Fruit fly (Drosophila melanogaster) whole organism, prepupa: Measurements from ENCODE around the gene Sfp33A4.

ENCODE experiments used
- CG10631 ChIP-seq: fragments of 200-800 bp; sonication (Bioruptor generic); optimal IDR thresholded peaks from 2 replicates; lab custom pipeline; 2016; ENCODE audit warnings: missing biosample characterization, missing genetic modification characterization
- CG11902 ChIP-seq: fragments of 200-800 bp; sonication (Bioruptor generic); optimal IDR thresholded peaks from 3 replicates; lab custom pipeline; 2016; ENCODE audit warnings: missing biosample characterization, missing genetic modification characterization
- CG15336 ChIP-seq: fragments of 200-800 bp; sonication (Bioruptor generic); IDR thresholded peaks from 2 replicates; pipeline ENCODE4 v1.3.6; 2022; ENCODE audit warnings: missing biosample characterization, missing genetic modification characterization
- CG16779 ChIP-seq: fragments of 200-800 bp; sonication (Bioruptor generic); optimal IDR thresholded peaks from 3 replicates; lab custom pipeline; 2017; ENCODE audit warnings: missing biosample characterization, mild to moderate bottlenecking, missing genetic modification characterization
- CG31627 ChIP-seq: fragments of 200-800 bp; sonication (Bioruptor generic); optimal IDR thresholded peaks from 3 replicates; lab custom pipeline; 2016; ENCODE audit warnings: missing biosample characterization, missing genetic modification characterization
- CG34406 ChIP-seq: fragments of 200-800 bp; sonication (Bioruptor generic); optimal IDR thresholded peaks from 3 replicates; lab custom pipeline; 2016; ENCODE audit warnings: missing biosample characterization, missing genetic modification characterization
- CG3919 ChIP-seq: fragments of 200-800 bp; sonication (Bioruptor generic); optimal IDR thresholded peaks from 3 replicates; lab custom pipeline; 2016; ENCODE audit warnings: missing biosample characterization, missing genetic modification characterization
- CG4318 ChIP-seq: fragments of 200-800 bp; sonication (Bioruptor generic); optimal IDR thresholded peaks from 3 replicates; lab custom pipeline; 2017; ENCODE audit warnings: missing biosample characterization, mild to moderate bottlenecking, missing genetic modification characterization
- CG6163 ChIP-seq: fragments of 200-800 bp; sonication (Bioruptor generic); IDR thresholded peaks from 3 replicates; pipeline ENCODE4 v1.3.6; 2022; ENCODE audit warnings: missing biosample characterization, missing genetic modification characterization
- CG6276 ChIP-seq: fragments of 200-800 bp; sonication (Bioruptor generic); optimal IDR thresholded peaks from 2 replicates; lab custom pipeline; 2017; ENCODE audit warnings: missing biosample characterization, mild to moderate bottlenecking, missing genetic modification characterization
- CG6792 ChIP-seq: fragments of 200-800 bp; sonication (Bioruptor generic); optimal IDR thresholded peaks from 3 replicates; lab custom pipeline; 2016; ENCODE audit warnings: missing biosample characterization, missing genetic modification characterization
- CG6808 ChIP-seq: fragments of 200-800 bp; sonication (Bioruptor generic); optimal IDR thresholded peaks from 3 replicates; lab custom pipeline; 2017; ENCODE audit warnings: missing biosample characterization, missing genetic modification characterization, mild to moderate bottlenecking, moderate library complexity, missing genetic modification reagents
- CG8319 ChIP-seq: fragments of 200-800 bp; sonication (Bioruptor generic); optimal IDR thresholded peaks from 3 replicates; lab custom pipeline; 2016; ENCODE audit warnings: missing biosample characterization, missing genetic modification characterization
- CG9139 ChIP-seq: fragments of 200-800 bp; sonication (Bioruptor generic); optimal IDR thresholded peaks from 3 replicates; lab custom pipeline; 2017; ENCODE audit warnings: missing biosample characterization, mild to moderate bottlenecking, missing genetic modification characterization
- Eip75B ChIP-seq: fragments of 200-800 bp; sonication (Bioruptor generic); optimal IDR thresholded peaks from 3 replicates; lab custom pipeline; 2016; ENCODE audit warnings: missing biosample characterization, missing genetic modification characterization
- Eip78C ChIP-seq: fragments of 200-800 bp; sonication (Bioruptor generic); peaks from one replicate; lab custom pipeline; 2016; ENCODE audit warnings: missing biosample characterization, missing genetic modification characterization
- Ets96B ChIP-seq: fragments of 200-800 bp; optimal IDR thresholded peaks from 2 replicates; lab custom pipeline; 2019; ENCODE audit warnings: missing biosample characterization, mild to moderate bottlenecking, missing genetic modification characterization, moderate library complexity
- Gug ChIP-seq: fragments of 200-800 bp; sonication (Bioruptor generic); IDR thresholded peaks from 2 replicates; pipeline ENCODE4 v1.3.6; 2022; ENCODE audit warnings: missing biosample characterization, missing genetic modification characterization
- Hr39 ChIP-seq: fragments of 200-800 bp; sonication (Bioruptor generic); optimal IDR thresholded peaks from 2 replicates; lab custom pipeline; 2016; ENCODE audit warnings: missing biosample characterization, missing genetic modification characterization
- Lpt ChIP-seq: fragments of 200-800 bp; sonication (Bioruptor generic); optimal IDR thresholded peaks from 3 replicates; lab custom pipeline; 2016; ENCODE audit warnings: missing biosample characterization, missing genetic modification characterization
- OdsH ChIP-seq: fragments of 200-800 bp; sonication (Bioruptor generic); optimal IDR thresholded peaks from 3 replicates; lab custom pipeline; 2016; ENCODE audit warnings: missing biosample characterization, missing genetic modification characterization
- Smox ChIP-seq: fragments of 200-800 bp; sonication (Bioruptor generic); optimal IDR thresholded peaks from 3 replicates; lab custom pipeline; 2016; ENCODE audit warnings: missing biosample characterization, missing genetic modification characterization
- Sox102F ChIP-seq: fragments of 200-800 bp; sonication (Bioruptor generic); optimal IDR thresholded peaks from 2 replicates; lab custom pipeline; 2016; ENCODE audit warnings: missing biosample characterization, mild to moderate bottlenecking, missing genetic modification characterization
- Sox14 ChIP-seq: fragments of 200-800 bp; sonication (Bioruptor generic); optimal IDR thresholded peaks from 3 replicates; lab custom pipeline; 2016; ENCODE audit warnings: missing biosample characterization, missing genetic modification characterization
- achi ChIP-seq: fragments of 200-800 bp; sonication (Bioruptor generic); optimal IDR thresholded peaks from 3 replicates; lab custom pipeline; 2016; ENCODE audit warnings: missing biosample characterization, missing genetic modification characterization
- acj6 ChIP-seq: fragments of 200-800 bp; sonication (Bioruptor generic); optimal IDR thresholded peaks from 3 replicates; lab custom pipeline; 2016; ENCODE audit warnings: missing biosample characterization, missing genetic modification characterization
- cyc ChIP-seq: fragments of 200-800 bp; sonication (Bioruptor generic); optimal IDR thresholded peaks from 3 replicates; lab custom pipeline; 2016; ENCODE audit warnings: missing biosample characterization, missing genetic modification characterization
- dac ChIP-seq: fragments of 200-800 bp; sonication (Bioruptor generic); optimal IDR thresholded peaks from 2 replicates; lab custom pipeline; 2017; ENCODE audit warnings: missing biosample characterization, mild to moderate bottlenecking, missing genetic modification characterization
- dsx ChIP-seq: fragments of 200-800 bp; optimal IDR thresholded peaks from 3 replicates; lab custom pipeline; 2019; ENCODE audit warnings: missing biosample characterization, mild to moderate bottlenecking, missing genetic modification characterization, moderate library complexity; ENCODE audit not compliant: poor library complexity, severe bottlenecking
- eg ChIP-seq: fragments of 200-800 bp; sonication (Bioruptor generic); IDR thresholded peaks from 3 replicates; pipeline ENCODE4 v1.3.6; 2022; ENCODE audit warnings: missing biosample characterization, missing genetic modification characterization
- esn ChIP-seq: fragments of 200-800 bp; sonication (Bioruptor generic); optimal IDR thresholded peaks from 2 replicates; lab custom pipeline; 2016; ENCODE audit warnings: missing biosample characterization, mild to moderate bottlenecking, missing genetic modification characterization, moderate library complexity
- fd85E ChIP-seq: fragments of 200-800 bp; sonication (Bioruptor generic); optimal IDR thresholded peaks from 3 replicates; lab custom pipeline; 2016; ENCODE audit warnings: missing biosample characterization, missing genetic modification characterization
- spab ChIP-seq: fragments of 200-800 bp; sonication (Bioruptor generic); optimal IDR thresholded peaks from 2 replicates; lab custom pipeline; 2017; ENCODE audit warnings: missing biosample characterization, mild to moderate bottlenecking, missing genetic modification characterization, missing genetic modification reagents
- svp ChIP-seq: fragments of 200-800 bp; sonication (Bioruptor generic); peaks from one replicate; lab custom pipeline; 2016; ENCODE audit warnings: missing biosample characterization, missing genetic modification characterization
- topi ChIP-seq: fragments of 200-800 bp; sonication (Bioruptor generic); optimal IDR thresholded peaks from 3 replicates; lab custom pipeline; 2016; ENCODE audit warnings: missing biosample characterization, missing genetic modification characterization
- vri ChIP-seq: fragments of 200-800 bp; sonication (Bioruptor generic); optimal IDR thresholded peaks from 3 replicates; lab custom pipeline; 2016; ENCODE audit warnings: missing biosample characterization, mild to moderate bottlenecking, missing genetic modification characterization

Gene Sfp33A4

DNA sequence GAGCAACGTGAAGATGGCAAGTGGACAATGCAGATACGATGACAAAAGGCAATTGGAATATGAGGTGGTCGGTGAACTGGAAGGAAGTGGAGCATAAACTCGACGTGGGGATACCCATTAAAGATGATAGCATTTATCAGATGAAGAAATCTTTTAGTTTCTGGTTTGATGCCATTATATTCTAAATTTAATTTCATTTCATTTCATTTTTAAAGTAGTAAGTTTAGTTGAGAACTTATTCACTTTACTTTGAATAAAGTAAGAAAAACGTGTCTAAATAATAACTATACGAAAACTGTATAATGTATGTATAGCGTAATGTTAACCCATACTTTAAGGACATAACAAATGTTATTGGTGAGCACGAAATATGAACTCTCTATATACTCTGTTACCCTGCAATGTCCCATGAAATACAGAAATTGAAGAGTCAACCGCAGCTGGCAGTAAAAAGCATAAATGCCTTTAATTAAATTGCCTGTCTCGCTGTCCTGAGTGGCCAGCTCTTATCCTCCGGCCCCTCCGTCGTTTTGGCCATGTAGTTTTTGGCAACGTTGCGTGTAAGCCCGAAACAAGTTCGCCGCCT is 33.9 kb downstream of the Sfp33A4 start (continued):
- TF ChIP-seq Sox14 (GFP tag; lab: Kevin White, UChicago) (peak; percentile 45), CG4318 (GFP tag; lab: Kevin White, UChicago) (no peak), CG10631 (peak; percentile 32), achi (GFP tag; lab: Kevin White, UChicago) (peak; percentile 52), Hr39 (GFP tag; lab: Kevin White, UChicago) (peak; percentile 51), spab (GFP tag; lab: Kevin White, UChicago) (peak; percentile 41), OdsH (GFP tag; lab: Kevin White, UChicago) (peak; percentile 49), svp (GFP tag; lab: Kevin White, UChicago) (peak; percentile 83), CG3919 (GFP tag; lab: Kevin White, UChicago) (peak; percentile 59), topi (GFP tag; lab: Kevin White, UChicago) (peak; percentile 74), CG16779 (tag; lab: Kevin White, UChicago) (no peak), Smox (GFP tag; lab: Kevin White, UChicago) (peak; percentile 66), CG34406 (GFP tag; lab: Kevin White, UChicago) (peak; percentile 62), CG31627 (GFP tag; lab: Kevin White, UChicago) (peak; percentile 50), vri (no peak), CG6276 (GFP tag; lab: Kevin White, UChicago) (no peak), esn (no peak), fd85E (GFP tag; lab: Kevin White, UChicago) (no peak), Eip78C (GFP tag; lab: Kevin White, UChicago) (peak; percentile 93), dac (no peak), CG9139 (GFP tag; lab: Kevin White, UChicago) (no peak), Sox102F (GFP tag; lab: Kevin White, UChicago) (peak; percentile 68), CG15336 (no peak), dsx (GFP tag; lab: Kevin White, UChicago) (peak; percentile 28), Gug (GFP tag; lab: Robert Waterston, UW) (no peak), cyc (GFP tag; lab: Kevin White, UChicago) (peak; percentile 57), Ets96B (tag; lab: Kevin White, UChicago) (peak; percentile 57), Eip75B (peak; percentile 43), CG6163 (GFP tag; lab: Robert Waterston, UW) (no peak), CG11902 (GFP tag; lab: Kevin White, UChicago) (peak; percentile 59), CG8319 (GFP tag; lab: Kevin White, UChicago) (peak; percentile 25), CG6792 (GFP tag; lab: Kevin White, UChicago) (peak; percentile 61), acj6 (GFP tag; lab: Kevin White, UChicago) (peak; percentile 41), CG6808 (GFP tag; lab: Kevin White, UChicago) (peak; percentile 41)
- TF ChIP-seq, all 60 proteins: peak for 36

DNA sequence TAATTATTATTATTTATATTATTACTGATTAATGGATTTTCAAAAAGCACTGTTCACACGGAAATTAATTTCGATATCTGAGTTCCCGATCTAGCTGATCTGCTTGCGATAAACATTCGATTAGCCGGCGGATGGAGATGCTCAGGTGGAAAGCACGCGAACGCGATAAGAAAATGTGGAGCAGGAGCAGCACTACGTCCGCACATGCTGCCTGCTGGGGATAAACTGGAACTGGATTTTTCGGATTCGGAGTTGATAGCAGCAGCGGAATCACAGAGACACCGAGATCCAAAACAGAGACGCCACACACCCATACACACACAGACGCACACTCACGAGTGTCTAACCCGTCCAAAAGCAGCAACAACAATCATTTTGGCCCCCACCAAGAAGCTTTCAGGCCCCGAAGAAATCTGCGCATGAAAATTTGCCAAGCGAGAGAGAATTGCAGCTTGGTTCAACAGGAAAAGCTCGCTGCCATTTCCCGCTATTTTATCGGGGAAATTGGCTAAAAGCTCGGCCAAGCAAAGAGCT is 37.3 kb downstream of the Sfp33A4 start:
- TF ChIP-seq CG15336 (peak; percentile 14; the same call in 1 of the 2 replicates), eg (GFP tag; lab: Robert Waterston, UW) (0 out of 3 replicates have a peak, but pooled peaks have one; percentile 37), Eip78C (GFP tag; lab: Kevin White, UChicago) (peak; percentile 54), CG6808 (GFP tag; lab: Kevin White, UChicago) (no peak), Lpt (GFP tag; lab: Kevin White, UChicago) (no peak), dac (no peak), CG6163 (GFP tag; lab: Robert Waterston, UW) (no peak)

DNA sequence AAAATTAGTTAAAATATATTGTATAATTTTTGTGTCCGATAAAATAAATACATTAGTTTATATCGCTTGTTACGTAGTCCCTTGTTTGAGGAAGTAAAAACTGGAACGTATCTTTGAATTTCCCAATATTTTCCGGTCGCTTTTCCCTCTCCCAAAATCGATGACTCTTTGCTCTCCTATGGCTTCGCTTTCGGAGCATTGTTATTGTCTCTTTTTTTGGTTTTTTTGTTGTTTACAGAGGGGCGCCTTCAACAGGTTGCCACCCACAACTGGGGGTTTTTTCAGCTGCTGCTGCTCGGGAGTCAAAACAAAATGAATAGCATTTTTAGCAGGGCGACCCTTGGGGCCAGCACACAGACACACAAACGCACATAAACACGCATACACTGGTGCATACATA is 37.8 kb downstream of the Sfp33A4 start:
- TF ChIP-seq CG6276 (GFP tag; lab: Kevin White, UChicago) (peak; percentile 8), Ets96B (tag; lab: Kevin White, UChicago) (no peak), eg (GFP tag; lab: Robert Waterston, UW) (peak; percentile 43; the same call in 1 of the 3 replicates)
